Worm (Caenorhabditis elegans): ENCODE results near the gene T28C12.6.

ce11 chrV:6328897-6329296 lies 7.0 kb downstream of the T28C12.6 start, which contains the start of gene T28C12.2:
- TF ChIP-seq tab-1 (GFP tag; IDR thresholded peaks at IDR 0.05) (no peak), ref-1 (GFP tag; conservative IDR thresholded peaks at IDR 0.05) (no peak), ztf-23 (GFP tag; IDR thresholded peaks at IDR 0.05) (no peak), med-1 (GFP tag; optimal IDR thresholded peaks at IDR 0.05; ENCODE audit: insufficient read depth) (no peak), flt-1 (GFP tag; IDR thresholded peaks at IDR 0.05) (no peak), ztf-29 (GFP tag; IDR thresholded peaks at IDR 0.05) (no peak), cog-1 (tag; optimal IDR thresholded peaks at IDR 0.05) (no peak)

All from whole organism, midembryonic.